Fruit fly (Drosophila melanogaster): Measurements from ENCODE around the gene CG4325.

The CG4325 gene

DNA sequence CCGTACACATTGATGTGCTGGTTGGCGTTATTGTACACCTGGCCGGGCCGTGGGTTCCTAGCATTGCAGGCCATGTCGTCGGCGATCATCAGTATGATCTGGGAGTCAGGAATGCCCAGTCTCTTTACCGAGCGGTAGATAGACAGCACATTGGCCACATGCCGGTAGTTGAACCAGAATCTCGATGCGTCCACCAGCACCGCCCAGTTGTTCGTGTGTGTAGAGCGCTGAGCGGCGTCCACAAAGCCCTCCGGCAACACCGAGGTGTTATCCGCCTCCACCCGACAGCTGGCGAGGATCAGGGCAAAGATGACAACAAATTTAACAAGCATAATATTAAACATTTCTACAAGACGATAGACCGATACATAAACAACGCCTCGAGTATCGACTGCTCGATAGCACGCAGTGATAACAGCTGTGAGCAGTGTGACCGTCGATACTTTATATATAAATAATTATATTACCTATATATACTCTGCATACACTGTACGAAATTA lies 34.6 kb downstream of the CG4325 start, which contains the start of gene PIG-K (continued):
- TF ChIP-seq tna (GFP tag; IDR thresholded peaks at IDR 0.05; ENCODE audit: partially characterized antibody), result 0 out of 2 replicates have a peak, but pooled peaks have one; percentile 45
- TF ChIP-seq crol (GFP tag; IDR thresholded peaks at IDR 0.05), result no peak
- TF ChIP-seq CG34224 (GFP tag; IDR thresholded peaks at IDR 0.05; ENCODE audit: partially characterized antibody), result peak; percentile 66
- TF ChIP-seq Opbp (GFP tag; IDR thresholded peaks at IDR 0.05; ENCODE audit: partially characterized antibody), result peak; percentile 68; the same call in 2 of the 3 replicates

- peak; percentile 51 for TF ChIP-seq sob (GFP tag; IDR thresholded peaks at IDR 0.05)
- TF ChIP-seq E2f2 (GFP tag; IDR thresholded peaks at IDR 0.05), result peak; percentile 48; the same call in 1 of the 2 replicates
- TF ChIP-seq CG11560 (tag; IDR thresholded peaks at IDR 0.05), result no peak
- peak; percentile 28; the same call in 1 of the 3 replicates for TF ChIP-seq CG14050 (GFP tag; IDR thresholded peaks at IDR 0.05)
- TF ChIP-seq Dek (tag; optimal IDR thresholded peaks at IDR 0.05), result peak; percentile 6
- TF ChIP-seq CG15514 (GFP tag; optimal IDR thresholded peaks at IDR 0.05), result peak; percentile 66
- TF ChIP-seq lilli (GFP tag; optimal IDR thresholded peaks at IDR 0.05), result peak; percentile 24
- no peak for TF ChIP-seq Usf (GFP tag; optimal IDR thresholded peaks at IDR 0.05)
- no peak for TF ChIP-seq cas (GFP tag; IDR thresholded peaks at IDR 0.05)
- TF ChIP-seq scrt (GFP tag; optimal IDR thresholded peaks at IDR 0.05), result no peak
- peak; percentile 20 for TF ChIP-seq fu2 (GFP tag; optimal IDR thresholded peaks at IDR 0.05)
- peak; percentile 74 for TF ChIP-seq her (GFP tag; optimal IDR thresholded peaks at IDR 0.05)
- TF ChIP-seq CG15696 (tag; optimal IDR thresholded peaks at IDR 0.05), result peak; percentile 15
- no peak for TF ChIP-seq C15 (GFP tag; IDR thresholded peaks at IDR 0.05)
- peak; percentile 28 for TF ChIP-seq bigmax (GFP tag; optimal IDR thresholded peaks at IDR 0.05)
- peak; percentile 79 for TF ChIP-seq Asciz (GFP tag; optimal IDR thresholded peaks at IDR 0.05)
- peak; percentile 18 for TF ChIP-seq jing (GFP tag; optimal IDR thresholded peaks at IDR 0.05)
- TF ChIP-seq shn (GFP tag; optimal IDR thresholded peaks at IDR 0.05), result peak; percentile 58
- peak; percentile 4 to 66 for TF ChIP-seq Hr51 (GFP tag; optimal IDR thresholded peaks at IDR 0.05)
- TF ChIP-seq CkIIα-i1 (GFP tag; IDR thresholded peaks at IDR 0.05), result no peak
- TF ChIP-seq cg (GFP tag; optimal IDR thresholded peaks at IDR 0.05), result no peak
- no peak for TF ChIP-seq ssp (GFP tag; IDR thresholded peaks at IDR 0.05)
- TF ChIP-seq Abd-B (GFP tag; optimal IDR thresholded peaks at IDR 0.05), result no peak
- peak; percentile 41; the same call in 1 of the 2 replicates for TF ChIP-seq ap (GFP tag; IDR thresholded peaks at IDR 0.05)
- TF ChIP-seq ken (GFP tag; IDR thresholded peaks at IDR 0.05), result peak; percentile 51; the same call in 2 of the 3 replicates
- TF ChIP-seq HHEX (GFP tag; optimal IDR thresholded peaks at IDR 0.05), result peak; percentile 70
- peak; percentile 49 for TF ChIP-seq zen (tag; optimal IDR thresholded peaks at IDR 0.05)
- TF ChIP-seq CG6689 (GFP tag; IDR thresholded peaks at IDR 0.05), result peak; percentile 12; the same call in 1 of the 2 replicates
- peak; percentile 45 for TF ChIP-seq CG11247 (GFP tag; IDR thresholded peaks at IDR 0.05)
- TF ChIP-seq pb (GFP tag; optimal IDR thresholded peaks at IDR 0.05), result peak; percentile 83
- peak; percentile 81 for TF ChIP-seq lab (GFP tag; optimal IDR thresholded peaks at IDR 0.05)
- no peak for TF ChIP-seq danr (GFP tag; IDR thresholded peaks at IDR 0.05)
- peak; percentile 62 for TF ChIP-seq CG10267 (tag; optimal IDR thresholded peaks at IDR 0.05)
- peak; percentile 62 for TF ChIP-seq repo (GFP tag; optimal IDR thresholded peaks at IDR 0.05)
- TF ChIP-seq HmgZ (tag; optimal IDR thresholded peaks at IDR 0.05), result peak; percentile 41
- no peak for TF ChIP-seq emc (GFP tag; optimal IDR thresholded peaks at IDR 0.05)
- TF ChIP-seq Atf-2 (GFP tag; optimal IDR thresholded peaks at IDR 0.05), result peak; percentile 52
- TF ChIP-seq zf30C (GFP tag; optimal IDR thresholded peaks at IDR 0.05), result peak; percentile 38
- peak; percentile 45; the same call in 1 of the 2 replicates for TF ChIP-seq Atf6 (GFP tag; IDR thresholded peaks at IDR 0.05)
- peak; percentile 41 for TF ChIP-seq chn (GFP tag; optimal IDR thresholded peaks at IDR 0.05)
- no peak for TF ChIP-seq Taf1 (GFP tag; IDR thresholded peaks at IDR 0.05)
- TF ChIP-seq Myb (GFP tag; optimal IDR thresholded peaks at IDR 0.05), result peak; percentile 44
- peak; percentile 72 for TF ChIP-seq CG12219 (GFP tag; optimal IDR thresholded peaks at IDR 0.05)
- TF ChIP-seq Atf3 (GFP tag; optimal IDR thresholded peaks at IDR 0.05), result peak; percentile 53
- TF ChIP-seq disco-r (GFP tag; optimal IDR thresholded peaks at IDR 0.05), result peak; percentile 35
Measured at dm6 chrX:2005840-2006239, 37.8 kb downstream of the CG4325 start.
